Worm (Caenorhabditis elegans): ENCODE data around the gene rbc-1.

The rbc-1 gene

ce11 chrX:14659454-14659853 is 48.3 kb downstream of the rbc-1 start:
- no peak for TF ChIP-seq nhr-67 (tag; optimal IDR thresholded peaks at IDR 0.05)
- no peak for TF ChIP-seq ceh-16 (tag; optimal IDR thresholded peaks at IDR 0.05)
- TF ChIP-seq nhr-12 (tag; optimal IDR thresholded peaks at IDR 0.05) = no peak
- TF ChIP-seq zag-1 (tag; optimal IDR thresholded peaks at IDR 0.05) = no peak
- no peak for TF ChIP-seq ZK546.5 (tag; optimal IDR thresholded peaks at IDR 0.05)
- no peak for TF ChIP-seq jun-1 (tag; optimal IDR thresholded peaks at IDR 0.05)
- TF ChIP-seq nhr-28 (tag; optimal IDR thresholded peaks at IDR 0.05) = no peak
- no peak for TF ChIP-seq R02D3.7 (tag; optimal IDR thresholded peaks at IDR 0.05)
- no peak for TF ChIP-seq unc-62 (GFP tag; optimal IDR thresholded peaks at IDR 0.05)
- no peak for TF ChIP-seq fkh-10 (GFP tag; optimal IDR thresholded peaks at IDR 0.05)
- TF ChIP-seq lin-15B (tag; optimal IDR thresholded peaks at IDR 0.05) = no peak
- no peak for TF ChIP-seq sea-2 (GFP tag; optimal IDR thresholded peaks at IDR 0.05)

- TF ChIP-seq ceh-82 (tag; optimal IDR thresholded peaks at IDR 0.05) (no peak), pqm-1 (tag; optimal IDR thresholded peaks at IDR 0.05) (no peak), egl-27 (tag; optimal IDR thresholded peaks at IDR 0.05) (no peak), snpc-4 (tag; optimal IDR thresholded peaks at IDR 0.05) (no peak), mdl-1 (tag; optimal IDR thresholded peaks at IDR 0.05) (no peak)
Observed at ce11 chrX:14661918-14662317, 50.7 kb downstream of the rbc-1 start.

ce11 chrX:14662460-14662859 is 51.3 kb downstream of the rbc-1 start:
- no peak for TF ChIP-seq ama-1 (optimal IDR thresholded peaks at IDR 0.05)
- TF ChIP-seq nhr-76 (tag; optimal IDR thresholded peaks at IDR 0.05) = no peak
- TF ChIP-seq ztf-11 (tag; optimal IDR thresholded peaks at IDR 0.05) = no peak
- TF ChIP-seq ztf-4 (tag; optimal IDR thresholded peaks at IDR 0.05) = no peak
- no peak for TF ChIP-seq nhr-77 (tag; optimal IDR thresholded peaks at IDR 0.05)
- no peak for TF ChIP-seq nfya-1 (tag; optimal IDR thresholded peaks at IDR 0.05; ENCODE audit: insufficient read depth)
- TF ChIP-seq eor-1 (tag; optimal IDR thresholded peaks at IDR 0.05) = no peak
- TF ChIP-seq unc-62 (GFP tag; optimal IDR thresholded peaks at IDR 0.05) = no peak
- no peak for TF ChIP-seq fkh-10 (GFP tag; optimal IDR thresholded peaks at IDR 0.05)
- no peak for TF ChIP-seq nhr-23 (tag; optimal IDR thresholded peaks at IDR 0.05)

- TF ChIP-seq ceh-28 (tag; optimal IDR thresholded peaks at IDR 0.05) (no peak), nfya-1 (tag; optimal IDR thresholded peaks at IDR 0.05; ENCODE audit: insufficient read depth) (no peak), fkh-10 (GFP tag; optimal IDR thresholded peaks at IDR 0.05) (no peak), ama-1 (optimal IDR thresholded peaks at IDR 0.05) (no peak), nhr-67 (tag; optimal IDR thresholded peaks at IDR 0.05) (no peak), elt-3 (tag; optimal IDR thresholded peaks at IDR 0.05) (no peak), elt-2 (tag; optimal IDR thresholded peaks at IDR 0.05) (no peak)
Observed at ce11 chrX:14664028-14664427, 52.9 kb downstream of the rbc-1 start, which contains the start of gene C26G2.2. Gene C26G2.2 (plus strand): TSS chrX:14664328.

- TF ChIP-seq sea-2 (GFP tag; optimal IDR thresholded peaks at IDR 0.05) = no peak
- TF ChIP-seq fkh-2 (tag; optimal IDR thresholded peaks at IDR 0.05) = no peak
- no peak for TF ChIP-seq elt-3 (tag; optimal IDR thresholded peaks at IDR 0.05)
- TF ChIP-seq eor-1 (tag; optimal IDR thresholded peaks at IDR 0.05) = no peak
Observed at ce11 chrX:14671300-14671699, 60.1 kb downstream of the rbc-1 start.

ce11 chrX:14674028-14674427 is 62.9 kb downstream of the rbc-1 start, which contains the start of gene slt-1:
Gene slt-1 (plus strand): TSS chrX:14674328.
- TF ChIP-seq egl-5 (tag; optimal IDR thresholded peaks at IDR 0.05) (peak; percentile 72), elt-2 (tag; optimal IDR thresholded peaks at IDR 0.05) (no peak), nhr-77 (tag; optimal IDR thresholded peaks at IDR 0.05) (no peak), ztf-4 (tag; optimal IDR thresholded peaks at IDR 0.05) (no peak), unc-62 (GFP tag; optimal IDR thresholded peaks at IDR 0.05) (no peak), nhr-28 (tag; optimal IDR thresholded peaks at IDR 0.05) (no peak), ama-1 (optimal IDR thresholded peaks at IDR 0.05) (no peak)

All from whole organism, L3 larva.